Worm (Caenorhabditis elegans): ENCODE measurements around the gene C15B12.3.

DNA sequence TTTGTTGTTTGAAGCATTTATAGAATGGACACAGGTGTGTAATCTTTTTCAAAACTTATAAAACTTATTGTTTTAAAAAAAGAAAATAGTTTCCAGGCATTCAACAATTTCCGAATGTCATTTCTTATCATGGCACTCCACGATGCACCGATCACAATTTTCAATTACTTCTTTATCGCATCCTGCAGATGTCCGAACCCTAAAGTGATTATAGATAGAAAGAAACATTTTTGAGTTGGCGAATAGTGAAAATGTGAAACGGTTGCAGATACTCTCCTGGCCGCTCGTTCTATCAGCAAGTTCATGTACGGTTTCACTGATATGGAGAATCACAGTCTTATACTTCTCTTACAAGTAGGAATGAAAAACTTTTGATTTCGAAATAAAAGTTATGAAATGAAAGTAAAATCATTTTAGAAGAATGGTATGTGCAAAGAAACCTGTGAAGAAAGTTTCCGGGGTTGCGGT lies 4.3 kb downstream of the C15B12.3 start, which contains the start of gene C15B12.2:
- TF ChIP-seq lin-15B (tag; optimal IDR thresholded peaks at IDR 0.05): no peak
- no peak for TF ChIP-seq unc-39 (tag; optimal IDR thresholded peaks at IDR 0.05)
- no peak for TF ChIP-seq aly-2 (tag; optimal IDR thresholded peaks at IDR 0.05)
- TF ChIP-seq elt-1 (tag; optimal IDR thresholded peaks at IDR 0.05): no peak
- TF ChIP-seq ceh-9 (tag; optimal IDR thresholded peaks at IDR 0.05): no peak
- no peak for TF ChIP-seq zag-1 (tag; optimal IDR thresholded peaks at IDR 0.05)
- no peak for TF ChIP-seq nhr-12 (tag; optimal IDR thresholded peaks at IDR 0.05)
- no peak for TF ChIP-seq ama-1 (optimal IDR thresholded peaks at IDR 0.05)
- TF ChIP-seq hmg-11 (tag; optimal IDR thresholded peaks at IDR 0.05): no peak

Data from whole organism, L3 larva.